Worm (Caenorhabditis elegans): Measurements from ENCODE around the gene ZC8.6.

ZC8.6 gene

ce11 chrX:5017591-5017990 is 20.2 kb upstream of the ZC8.6 start, which contains the start of gene sek-3:
TSS of gene sek-3 (plus strand) at chrX:5017891.
- TF ChIP-seq snpc-3.4 (tag; optimal IDR thresholded peaks at IDR 0.05) (no peak), tbx-9 (tag; optimal IDR thresholded peaks at IDR 0.05; ENCODE audit: borderline replicate concordance) (no peak), tlf-1 (GFP tag; optimal IDR thresholded peaks at IDR 0.05) (no peak), Y56A3A.18 (GFP tag; IDR thresholded peaks at IDR 0.05) (no peak), nfya-2 (GFP tag; IDR thresholded peaks at IDR 0.05) (no peak), efl-1 (GFP tag; optimal IDR thresholded peaks at IDR 0.05) (no peak), hmg-1.2 (GFP tag; IDR thresholded peaks at IDR 0.05) (no peak), sea-2 (GFP tag; IDR thresholded peaks at IDR 0.05) (no peak), hmg-20 (GFP tag; IDR thresholded peaks at IDR 0.05) (no peak), nhr-120 (GFP tag; IDR thresholded peaks at IDR 0.05) (no peak), K12H6.12 (tag; optimal IDR thresholded peaks at IDR 0.05) (no peak), egrh-3 (GFP tag; IDR thresholded peaks at IDR 0.05) (no peak), ztf-25 (GFP tag; IDR thresholded peaks at IDR 0.05) (no peak), attf-6 (GFP tag; IDR thresholded peaks at IDR 0.05) (no peak), ztf-18 (tag; optimal IDR thresholded peaks at IDR 0.05) (no peak), nhr-90 (tag; optimal IDR thresholded peaks at IDR 0.05) (no peak), rpc-1 (optimal IDR thresholded peaks at IDR 0.05) (no peak), rpc-1 (tag; optimal IDR thresholded peaks at IDR 0.05) (no peak), lsl-1 (GFP tag; optimal IDR thresholded peaks at IDR 0.05) (no peak), him-1 (tag; optimal IDR thresholded peaks at IDR 0.05) (no peak), B0336.3 (GFP tag; IDR thresholded peaks at IDR 0.05) (no peak)

- no peak for TF ChIP-seq lir-1 (GFP tag; conservative IDR thresholded peaks at IDR 0.05)
- no peak for TF ChIP-seq F49E8.2 (tag; optimal IDR thresholded peaks at IDR 0.05; ENCODE audit: insufficient read depth)
- TF ChIP-seq let-607 (tag; optimal IDR thresholded peaks at IDR 0.05): no peak
- no peak for TF ChIP-seq unc-130 (GFP tag; optimal IDR thresholded peaks at IDR 0.05)
- TF ChIP-seq nhr-27 (tag; optimal IDR thresholded peaks at IDR 0.05): no peak
- TF ChIP-seq bed-2 (GFP tag; IDR thresholded peaks at IDR 0.05): no peak
- no peak for TF ChIP-seq B0035.1 (tag; optimal IDR thresholded peaks at IDR 0.05)
- TF ChIP-seq die-1 (tag; optimal IDR thresholded peaks at IDR 0.05): no peak
- TF ChIP-seq athp-1 (tag; optimal IDR thresholded peaks at IDR 0.05): no peak
- TF ChIP-seq hlh-12 (tag; optimal IDR thresholded peaks at IDR 0.05): no peak
- TF ChIP-seq lin-26 (GFP tag; IDR thresholded peaks at IDR 0.05): no peak
- no peak for TF ChIP-seq hlh-26 (GFP tag; conservative IDR thresholded peaks at IDR 0.05)
- no peak for TF ChIP-seq hrde-1 (tag; optimal IDR thresholded peaks at IDR 0.05; ENCODE audit: borderline replicate concordance)
Observed at ce11 chrX:5015775-5016174, 18.4 kb upstream of the ZC8.6 start, which contains the start of gene ZC449.8. TSS of gene ZC449.8 (plus strand) at chrX:5016075.

ce11 chrX:5013826-5014225 is 16.4 kb upstream of the ZC8.6 start, which contains the start of gene ZC449.7:
TSS of gene ZC449.7 (plus strand) at chrX:5014074.
- peak; percentile 83 for TF ChIP-seq nhr-80 (tag; optimal IDR thresholded peaks at IDR 0.05)
- TF ChIP-seq hmg-1.2 (GFP tag; IDR thresholded peaks at IDR 0.05): no peak

ce11 chrX:5009000-5009399 is 11.6 kb upstream of the ZC8.6 start, which contains the start of gene hsd-3:
TSS of gene hsd-3 (plus strand) at chrX:5009300.
- TF ChIP-seq nhr-80 (tag; optimal IDR thresholded peaks at IDR 0.05): peak; percentile 5
- TF ChIP-seq hlh-26 (GFP tag; conservative IDR thresholded peaks at IDR 0.05): no peak

All from whole organism, young adult.